Fruit fly (Drosophila melanogaster) whole organism, embryonic: ENCODE results near the gene CG43813.

Source experiments
- ATbp ChIP-seq: fragments of 200-800 bp; sonication (Bioruptor generic); optimal IDR thresholded peaks from 2 replicates; lab custom pipeline; 2017; ENCODE audit warnings: missing biosample characterization, mild to moderate bottlenecking, missing genetic modification characterization, missing genetic modification reagents
- C15 ChIP-seq: fragments of 200-800 bp; sonication (Bioruptor generic); IDR thresholded peaks from 3 replicates; pipeline ENCODE4 v1.3.6; 2022; ENCODE audit warnings: missing biosample characterization, missing genetic modification characterization
- CG10267 ChIP-seq: fragments of 200-800 bp; sonication (Bioruptor generic); optimal IDR thresholded peaks from 2 replicates; lab custom pipeline; 2018; ENCODE audit warnings: missing biosample characterization, mild to moderate bottlenecking, missing genetic modification characterization, moderate library complexity
- CG11093 ChIP-seq: fragments of 200-800 bp; sonication (Bioruptor generic); IDR thresholded peaks from 3 replicates; pipeline ENCODE4 v1.3.6; 2022; ENCODE audit warnings: missing biosample characterization, missing genetic modification characterization
- CG11456 ChIP-seq: fragments of 200-800 bp; sonication (Bioruptor generic); IDR thresholded peaks from 3 replicates; pipeline ENCODE4 v1.3.6; 2022; ENCODE audit warnings: missing biosample characterization, missing genetic modification characterization
- CG12236 ChIP-seq: fragments of 200-800 bp; sonication (Bioruptor generic); optimal IDR thresholded peaks from 2 replicates; lab custom pipeline; 2016; ENCODE audit warnings: missing biosample characterization, missing genetic modification characterization
- CG12299 ChIP-seq: fragments of 200-800 bp; sonication (Bioruptor generic); optimal IDR thresholded peaks from 2 replicates; lab custom pipeline; 2018; ENCODE audit warnings: missing biosample characterization, mild to moderate bottlenecking, missing genetic modification characterization
- CG15011 ChIP-seq: fragments of 200-800 bp; sonication (Bioruptor generic); optimal IDR thresholded peaks from 3 replicates; lab custom pipeline; 2018; ENCODE audit warnings: missing biosample characterization, mild to moderate bottlenecking, missing genetic modification characterization
- CG15073 ChIP-seq: fragments of 200-800 bp; sonication (Bioruptor generic); optimal IDR thresholded peaks from 2 replicates; lab custom pipeline; 2016; ENCODE audit warnings: missing biosample characterization, missing genetic modification characterization
- CG15514 ChIP-seq: fragments of 200-800 bp; sonication (Bioruptor generic); optimal IDR thresholded peaks from 3 replicates; lab custom pipeline; 2017; ENCODE audit warnings: missing biosample characterization, missing genetic modification characterization, mild to moderate bottlenecking, moderate library complexity, missing genetic modification reagents
- CG1647 ChIP-seq: fragments of 200-800 bp; sonication (Bioruptor generic); optimal IDR thresholded peaks from 3 replicates; lab custom pipeline; 2016; ENCODE audit warnings: missing biosample characterization, missing genetic modification characterization
- CG16779 ChIP-seq: fragments of 200-800 bp; sonication (Bioruptor generic); IDR thresholded peaks from 2 replicates; pipeline ENCODE4 v1.3.6; 2022; ENCODE audit warnings: missing biosample characterization, missing genetic modification characterization
- CG16863 ChIP-seq: fragments of 200-800 bp; sonication (Bioruptor generic); optimal IDR thresholded peaks from 3 replicates; lab custom pipeline; 2016; ENCODE audit warnings: missing biosample characterization, missing genetic modification characterization
- CG18262 ChIP-seq: fragments of 200-800 bp; optimal IDR thresholded peaks from 3 replicates; lab custom pipeline; 2019; ENCODE audit warnings: missing biosample characterization, mild to moderate bottlenecking, missing genetic modification characterization, moderate library complexity
- CG31365 ChIP-seq: fragments of 200-800 bp; sonication (Bioruptor generic); optimal IDR thresholded peaks from 2 replicates; lab custom pipeline; 2018; ENCODE audit warnings: missing biosample characterization, mild to moderate bottlenecking, missing genetic modification characterization
- CG31388 ChIP-seq: fragments of 200-800 bp; sonication (Bioruptor generic); optimal IDR thresholded peaks from 2 replicates; lab custom pipeline; 2016; ENCODE audit warnings: missing biosample characterization, missing genetic modification characterization
- CG7963 ChIP-seq: fragments of 200-800 bp; sonication (Bioruptor generic); IDR thresholded peaks from 3 replicates; pipeline ENCODE4 v1.3.6; 2022; ENCODE audit warnings: missing biosample characterization, missing genetic modification characterization; ENCODE audit not compliant: partially characterized antibody
- CG8359 ChIP-seq: fragments of 200-800 bp; sonication (Bioruptor generic); optimal IDR thresholded peaks from 2 replicates; lab custom pipeline; 2017; ENCODE audit warnings: missing biosample characterization, mild to moderate bottlenecking, missing genetic modification characterization, borderline replicate concordance
- CG8765 ChIP-seq: fragments of 200-800 bp; sonication (Bioruptor generic); IDR thresholded peaks from 2 replicates; pipeline ENCODE4 v1.3.6; 2022; ENCODE audit warnings: missing biosample characterization, missing genetic modification characterization
- Dad ChIP-seq: fragments of 200-800 bp; sonication (Bioruptor generic); optimal IDR thresholded peaks from 3 replicates; lab custom pipeline; 2016; ENCODE audit warnings: missing biosample characterization, missing genetic modification characterization
- HLHmδ ChIP-seq: fragments of 200-800 bp; sonication (Bioruptor generic); optimal IDR thresholded peaks from 2 replicates; lab custom pipeline; 2018; ENCODE audit warnings: missing biosample characterization, mild to moderate bottlenecking, missing genetic modification characterization, moderate library complexity
- Lpt ChIP-seq: fragments of >200 bp; optimal IDR thresholded peaks from 2 replicates; lab custom pipeline; 2018; ENCODE audit warnings: missing biosample characterization, missing genetic modification characterization
- MESR4 ChIP-seq: fragments of 200-800 bp; sonication (Bioruptor generic); optimal IDR thresholded peaks from 2 replicates; lab custom pipeline; 2018; ENCODE audit warnings: missing biosample characterization, mild to moderate bottlenecking, missing genetic modification characterization, moderate library complexity
- PHDP ChIP-seq: fragments of 200-800 bp; sonication (Bioruptor generic); optimal IDR thresholded peaks from 3 replicates; lab custom pipeline; 2018; ENCODE audit warnings: missing biosample characterization, mild to moderate bottlenecking, missing genetic modification characterization, moderate library complexity
- Rfx ChIP-seq: fragments of 200-800 bp; sonication (Bioruptor generic); IDR thresholded peaks from 2 replicates; pipeline ENCODE4 v1.3.6; 2022; ENCODE audit warnings: missing biosample characterization, missing genetic modification characterization
- Taf1 ChIP-seq: fragments of 200-800 bp; sonication (Bioruptor generic); IDR thresholded peaks from 2 replicates; pipeline ENCODE4 v1.3.6; 2022; ENCODE audit warnings: missing biosample characterization, missing genetic modification characterization
- bowl ChIP-seq: fragments of 200-800 bp; sonication (Bioruptor generic); IDR thresholded peaks from 2 replicates; pipeline ENCODE4 v1.3.6; 2022; ENCODE audit warnings: missing biosample characterization, missing genetic modification characterization
- cas ChIP-seq: fragments of 200-800 bp; sonication (Bioruptor generic); IDR thresholded peaks from 2 replicates; pipeline ENCODE4 v1.3.6; 2022; ENCODE audit warnings: missing biosample characterization, missing genetic modification characterization
- corto ChIP-seq: fragments of 200-800 bp; sonication (Bioruptor generic); optimal IDR thresholded peaks from 2 replicates; lab custom pipeline; 2016; ENCODE audit warnings: missing biosample characterization, mild to moderate bottlenecking, missing genetic modification characterization, moderate library complexity
- danr ChIP-seq: fragments of 200-800 bp; sonication (Bioruptor generic); IDR thresholded peaks from 2 replicates; pipeline ENCODE4 v1.3.6; 2022; ENCODE audit warnings: missing biosample characterization, missing genetic modification characterization
- dmrt99B ChIP-seq: fragments of 200-800 bp; sonication (Bioruptor generic); optimal IDR thresholded peaks from 2 replicates; lab custom pipeline; 2018; ENCODE audit warnings: missing biosample characterization, mild to moderate bottlenecking, missing genetic modification characterization, moderate library complexity
- emc ChIP-seq: fragments of 200-800 bp; sonication (Bioruptor generic); optimal IDR thresholded peaks from 2 replicates; lab custom pipeline; 2016; ENCODE audit warnings: missing biosample characterization, missing genetic modification characterization
- eyg ChIP-seq: fragments of 200-800 bp; sonication (Bioruptor generic); optimal IDR thresholded peaks from 3 replicates; lab custom pipeline; 2016; ENCODE audit warnings: missing biosample characterization, missing genetic modification characterization
- fd3F ChIP-seq: fragments of 200-800 bp; sonication (Bioruptor generic); optimal IDR thresholded peaks from 2 replicates; lab custom pipeline; 2018; ENCODE audit warnings: missing biosample characterization, mild to moderate bottlenecking, missing genetic modification characterization, moderate library complexity
- fd64A ChIP-seq: fragments of 200-800 bp; sonication (Bioruptor generic); optimal IDR thresholded peaks from 3 replicates; lab custom pipeline; 2018; ENCODE audit warnings: missing biosample characterization, mild to moderate bottlenecking, missing genetic modification characterization
- gem ChIP-seq: fragments of 200-800 bp; sonication (Bioruptor generic); optimal IDR thresholded peaks from 2 replicates; lab custom pipeline; 2019; ENCODE audit warnings: missing biosample characterization, mild to moderate bottlenecking, missing genetic modification characterization, moderate library complexity
- grn ChIP-seq: fragments of 200-800 bp; sonication (Bioruptor generic); optimal IDR thresholded peaks from 3 replicates; lab custom pipeline; 2017; ENCODE audit warnings: missing biosample characterization, missing genetic modification characterization
- hb ChIP-seq: fragments of 200-800 bp; sonication (Bioruptor generic); IDR thresholded peaks from 3 replicates; pipeline ENCODE4 v1.3.6; 2022; ENCODE audit warnings: missing biosample characterization, missing genetic modification characterization; ENCODE audit not compliant: partially characterized antibody
- hth ChIP-seq: fragments of >200 bp; optimal IDR thresholded peaks from 2 replicates; lab custom pipeline; 2017; ENCODE audit warnings: inconsistent platforms
- kni ChIP-seq: fragments of 200-800 bp; sonication (Bioruptor generic); optimal IDR thresholded peaks from 3 replicates; lab custom pipeline; 2017; ENCODE audit warnings: mild to moderate bottlenecking, missing biosample characterization, missing genetic modification reagents, missing genetic modification characterization
- lab ChIP-seq: fragments of 200-800 bp; sonication (Bioruptor generic); optimal IDR thresholded peaks from 3 replicates; lab custom pipeline; 2017; ENCODE audit warnings: missing biosample characterization, missing genetic modification characterization, mild to moderate bottlenecking, moderate library complexity, missing genetic modification reagents
- mam ChIP-seq: fragments of 200-800 bp; sonication (Bioruptor generic); optimal IDR thresholded peaks from 3 replicates; lab custom pipeline; 2016; ENCODE audit warnings: missing biosample characterization, missing genetic modification characterization
- nerfin-1 ChIP-seq: fragments of 200-800 bp; sonication (Bioruptor generic); optimal IDR thresholded peaks from 3 replicates; lab custom pipeline; 2019; ENCODE audit warnings: missing biosample characterization, mild to moderate bottlenecking, missing genetic modification characterization, moderate library complexity
- nom ChIP-seq: fragments of 200-800 bp; sonication (Bioruptor generic); optimal IDR thresholded peaks from 2 replicates; lab custom pipeline; 2017; ENCODE audit warnings: missing biosample characterization, missing genetic modification characterization, mild to moderate bottlenecking, moderate library complexity, missing genetic modification reagents
- onecut ChIP-seq: fragments of 200-800 bp; sonication (Bioruptor generic); IDR thresholded peaks from 2 replicates; pipeline ENCODE4 v1.3.6; 2022; ENCODE audit warnings: missing biosample characterization, missing genetic modification characterization
- pb ChIP-seq: fragments of 200-800 bp; sonication (Bioruptor generic); optimal IDR thresholded peaks from 3 replicates; lab custom pipeline; 2016; ENCODE audit warnings: missing biosample characterization, missing genetic modification characterization
- peb ChIP-seq: fragments of 200-800 bp; sonication (Bioruptor generic); IDR thresholded peaks from 2 replicates; pipeline ENCODE4 v1.3.6; 2022; ENCODE audit warnings: missing biosample characterization, missing genetic modification characterization
- sd ChIP-seq: fragments of 200-800 bp; sonication (Bioruptor generic); optimal IDR thresholded peaks from 3 replicates; lab custom pipeline; 2018; ENCODE audit warnings: missing biosample characterization, mild to moderate bottlenecking, missing genetic modification characterization, moderate library complexity
- trh ChIP-seq: fragments of 200-800 bp; sonication (Bioruptor generic); optimal IDR thresholded peaks from 2 replicates; lab custom pipeline; 2016; ENCODE audit warnings: missing biosample characterization, missing genetic modification characterization
- unc-4 ChIP-seq: fragments of 200-800 bp; sonication (Bioruptor generic); IDR thresholded peaks from 2 replicates; pipeline ENCODE4 v1.3.6; 2022; ENCODE audit warnings: missing biosample characterization, missing genetic modification characterization; ENCODE audit not compliant: partially characterized antibody
- yki ChIP-seq: fragments of >200 bp; optimal IDR thresholded peaks from 3 replicates; lab custom pipeline; 2018

CG43813 gene

DNA sequence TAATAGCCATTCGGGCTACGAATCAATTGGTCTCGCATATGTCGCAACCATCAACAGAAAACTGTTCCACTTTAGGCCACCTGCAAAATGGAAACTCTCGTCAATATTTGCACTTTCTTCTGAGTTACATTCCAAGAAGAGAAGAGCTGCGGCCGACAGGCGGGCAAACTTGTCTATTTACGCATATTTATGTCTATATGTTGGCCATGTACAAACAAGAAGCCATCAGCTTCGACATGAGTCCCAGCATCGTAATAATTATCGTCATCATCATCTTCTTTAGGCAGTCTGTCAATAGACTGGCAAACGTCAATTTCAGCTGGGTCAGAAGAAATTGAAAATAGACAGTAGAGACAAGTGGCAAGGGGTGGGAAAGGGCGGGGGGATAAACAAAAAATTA is 27.7 kb upstream of the CG43813 start (continued):
- TF ChIP-seq CG31388 (GFP tag; lab: Kevin White, UChicago) (no peak), Dad (no peak), hth (lab: Kevin White, UChicago) (no peak), CG12236 (GFP tag; lab: Kevin White, UChicago) (peak; percentile 54), danr (GFP tag; lab: Robert Waterston, UW) (no peak), nerfin-1 (tag; lab: Kevin White, UChicago) (peak; percentile 66), fd3F (GFP tag; lab: Kevin White, UChicago) (peak; percentile 1), CG15011 (GFP tag; lab: Kevin White, UChicago) (peak; percentile 4), eyg (GFP tag; lab: Kevin White, UChicago) (peak; percentile 40), CG31365 (tag; lab: Kevin White, UChicago) (peak; percentile 59), mam (GFP tag; lab: Kevin White, UChicago) (peak; percentile 8), kni (GFP tag; lab: Kevin White, UChicago) (peak; percentile 97), CG8359 (GFP tag; lab: Kevin White, UChicago) (peak; percentile 65), CG7963 (no peak), CG12299 (tag; lab: Kevin White, UChicago) (peak; percentile 55), emc (no peak), CG16863 (GFP tag; lab: Kevin White, UChicago) (peak; percentile 50), CG18262 (tag; lab: Kevin White, UChicago) (peak; percentile 52), CG11093 (peak; percentile 13; the same call in 1 of the 3 replicates), trh (GFP tag; lab: Kevin White, UChicago) (peak; percentile 3), lab (GFP tag; lab: Kevin White, UChicago) (peak; percentile 80), CG8765 (GFP tag; lab: Robert Waterston, UW) (no peak), HLHmδ (peak; percentile 59), pb (GFP tag; lab: Kevin White, UChicago) (no peak), fd64A (GFP tag; lab: Kevin White, UChicago) (peak; percentile 93), grn (GFP tag; lab: Kevin White, UChicago) (peak; percentile 32), ATbp (GFP tag; lab: Kevin White, UChicago) (peak; percentile 95), yki (no peak), CG10267 (peak; percentile 33), onecut (GFP tag; lab: Robert Waterston, UW) (peak; percentile 52; the same call in 1 of the 2 replicates), CG15514 (GFP tag; lab: Kevin White, UChicago) (peak; percentile 11), MESR4 (GFP tag; lab: Kevin White, UChicago) (no peak), CG16779 (GFP tag; lab: Robert Waterston, UW) (no peak), nom (GFP tag; lab: Kevin White, UChicago) (no peak), cas (GFP tag; lab: Robert Waterston, UW) (no peak), hb (GFP tag; lab: Robert Waterston, UW) (no peak), Taf1 (GFP tag; lab: Robert Waterston, UW) (no peak), corto (GFP tag; lab: Kevin White, UChicago) (no peak), gem (tag; lab: Kevin White, UChicago) (peak; percentile 64), dmrt99B (tag; lab: Kevin White, UChicago) (peak; percentile 61), unc-4 (GFP tag; lab: Robert Waterston, UW) (no peak), CG1647 (GFP tag; lab: Kevin White, UChicago) (peak; percentile 4), PHDP (peak; percentile 66), Rfx (GFP tag; lab: Robert Waterston, UW) (peak; percentile 30; the same call in 1 of the 2 replicates), C15 (no peak), Lpt (GFP tag; lab: Kevin White, UChicago) (no peak), bowl (GFP tag; lab: Robert Waterston, UW) (no peak), CG11456 (GFP tag; lab: Robert Waterston, UW) (no peak), CG15073 (GFP tag; lab: Kevin White, UChicago) (no peak), peb (GFP tag; lab: Robert Waterston, UW) (0 out of 2 replicates have a peak, but pooled peaks have one; percentile 26), sd (tag; lab: Kevin White, UChicago) (peak; percentile 51)
